Worm (Caenorhabditis elegans): ENCODE measurements around the gene F23F1.4.

DNA sequence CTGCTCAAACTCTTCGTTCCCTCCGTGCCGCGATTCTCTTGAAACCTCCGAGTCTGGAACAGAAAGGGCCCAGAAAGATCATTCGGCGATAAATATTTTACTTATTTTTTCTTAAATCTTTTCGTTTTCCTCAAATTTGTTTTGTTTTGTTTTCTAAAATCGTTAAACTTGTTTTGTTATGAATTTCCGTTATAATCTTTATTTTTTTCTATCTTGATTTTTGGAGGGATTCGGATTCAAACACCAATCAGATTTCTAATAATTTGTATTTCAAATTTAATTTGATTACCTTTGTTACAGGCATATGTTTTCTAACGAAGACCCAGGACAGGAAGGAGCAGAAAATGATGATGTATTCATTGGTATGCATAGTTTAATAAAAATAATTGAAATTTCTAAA is 19.1 kb upstream of the F23F1.4 start, which contains the start of gene C23H3.5:
- no peak for TF ChIP-seq ceh-82 (tag; optimal IDR thresholded peaks at IDR 0.05)
- TF ChIP-seq snpc-4 (tag; optimal IDR thresholded peaks at IDR 0.05): no peak
- TF ChIP-seq nhr-6 (tag; optimal IDR thresholded peaks at IDR 0.05): no peak
- TF ChIP-seq nhr-77 (tag; optimal IDR thresholded peaks at IDR 0.05): no peak
- no peak for TF ChIP-seq elt-1 (tag; optimal IDR thresholded peaks at IDR 0.05)
- no peak for TF ChIP-seq elt-3 (tag; optimal IDR thresholded peaks at IDR 0.05)
- TF ChIP-seq lin-13 (GFP tag; optimal IDR thresholded peaks at IDR 0.05): no peak
- TF ChIP-seq nhr-10 (tag; optimal IDR thresholded peaks at IDR 0.05): no peak
- no peak for TF ChIP-seq unc-62 (GFP tag; optimal IDR thresholded peaks at IDR 0.05)
- TF ChIP-seq nhr-23 (tag; optimal IDR thresholded peaks at IDR 0.05): no peak

Data from whole organism, L2 larva.